Fruit fly (Drosophila melanogaster) whole organism, wandering third instar larva: ENCODE data around the gene LysB.

Experiments used
- Abd-B ChIP-seq: fragments of >200 bp; optimal IDR thresholded peaks from 2 replicates; lab custom pipeline; 2017; ENCODE audit warnings: missing biosample characterization, missing genetic modification characterization
- CrebA ChIP-seq: fragments of 200-800 bp; sonication (Bioruptor generic); optimal IDR thresholded peaks from 2 replicates; lab custom pipeline; 2016; ENCODE audit warnings: missing biosample characterization, mild to moderate bottlenecking, missing genetic modification characterization, borderline replicate concordance
- Dfd ChIP-seq: fragments of >200 bp; optimal IDR thresholded peaks from 2 replicates; lab custom pipeline; 2017; ENCODE audit warnings: missing biosample characterization, missing genetic modification characterization
- Myc ChIP-seq: fragments of >200 bp; optimal IDR thresholded peaks from 2 replicates; lab custom pipeline; 2017
- Rel ChIP-seq, 2 experiments: fragments of 200-800 bp; sonication (Bioruptor generic) in 1 of 2; optimal IDR thresholded peaks; 2 replicates in 1 of 2; 3 replicates in 1 of 2; lab custom pipeline; 2016 to 2019; ENCODE audit warnings: mild to moderate bottlenecking in 2 of 2, missing biosample characterization in 2 of 2, missing genetic modification characterization in 2 of 2, moderate library complexity in 1 of 2
- brk ChIP-seq: fragments of 200-800 bp; sonication (Bioruptor generic); optimal IDR thresholded peaks from 2 replicates; lab custom pipeline; 2016; ENCODE audit warnings: missing biosample characterization, mild to moderate bottlenecking, missing genetic modification characterization
- ey ChIP-seq: fragments of 200-800 bp; sonication (Bioruptor generic); optimal IDR thresholded peaks from 2 replicates; lab custom pipeline; 2016; ENCODE audit warnings: missing biosample characterization, missing genetic modification characterization
- fru ChIP-seq: fragments of 200-800 bp; sonication (Bioruptor generic); optimal IDR thresholded peaks from 3 replicates; lab custom pipeline; 2016; ENCODE audit warnings: missing biosample characterization, mild to moderate bottlenecking, missing genetic modification characterization
- jim ChIP-seq: fragments of 175-275, 200-325 bp; sonication (Bioruptor generic); optimal IDR thresholded peaks from 2 replicates; lab custom pipeline; 2016; ENCODE audit warnings: missing biosample characterization, mild to moderate bottlenecking, missing genetic modification characterization
- usp ChIP-seq: fragments of >200 bp; optimal IDR thresholded peaks from 2 replicates; lab custom pipeline; 2017; ENCODE audit warnings: missing biosample characterization, missing genetic modification characterization

- no peak for TF ChIP-seq brk (GFP tag; lab: Kevin White, UChicago)
- TF ChIP-seq usp = no peak
- no peak for TF ChIP-seq CrebA (GFP tag; lab: Kevin White, UChicago)
- TF ChIP-seq ey (GFP tag; lab: Kevin White, UChicago) = no peak
- TF ChIP-seq Myc (lab: Kevin White, UChicago) = no peak
- TF ChIP-seq fru (GFP tag; lab: Kevin White, UChicago) = no peak
- TF ChIP-seq Abd-B (GFP tag; lab: Kevin White, UChicago) = no peak
- TF ChIP-seq Dfd = no peak
- no peak for TF ChIP-seq jim (GFP tag; lab: Kevin White, UChicago)
- TF ChIP-seq Rel (GFP tag; optimal IDR thresholded peaks at IDR 0.05; lab: Kevin White, UChicago) = no peak
- no peak for TF ChIP-seq Rel (tag; optimal IDR thresholded peaks at IDR 0.05; lab: Kevin White, UChicago)
These were observed 1.0 kb downstream of the LysB start for dm6 chr3L:1208206-1208605.
